Fruit fly (Drosophila melanogaster): ENCODE measurements around the gene CkIIalpha-i1.
A peak's percentile ranks its signal among the peaks of the same experiment; 100 is the strongest.

CkIIalpha-i1 gene

dm6 chr3L:15834877-15835555 lies 18.2 kb downstream of the CkIIalpha-i1 start, which contains the start of gene CG18081 (continued):
- TF ChIP-seq amos (GFP tag; IDR thresholded peaks at IDR 0.05; ENCODE audit: partially characterized antibody) (no peak), Usf (GFP tag; optimal IDR thresholded peaks at IDR 0.05) (no peak), Bgb (GFP tag; IDR thresholded peaks at IDR 0.05; ENCODE audit: partially characterized antibody) (no peak), E2f2 (GFP tag; IDR thresholded peaks at IDR 0.05) (peak; percentile 22; the same call in 1 of the 2 replicates), CG3995 (GFP tag; optimal IDR thresholded peaks at IDR 0.05) (peak; percentile 0), Lhr (GFP tag; optimal IDR thresholded peaks at IDR 0.05) (peak; percentile 57), CG31388 (GFP tag; optimal IDR thresholded peaks at IDR 0.05) (no peak), org-1 (GFP tag; optimal IDR thresholded peaks at IDR 0.05) (no peak), Xrp1 (GFP tag; IDR thresholded peaks at IDR 0.05) (no peak), Tbp (GFP tag; optimal IDR thresholded peaks at IDR 0.05) (no peak), BtbVII (GFP tag; optimal IDR thresholded peaks at IDR 0.05) (no peak), nerfin-2 (GFP tag; IDR thresholded peaks at IDR 0.05; ENCODE audit: partially characterized antibody) (no peak), CG9932 (GFP tag; IDR thresholded peaks at IDR 0.05) (no peak), ATbp (GFP tag; optimal IDR thresholded peaks at IDR 0.05) (no peak), CG31365 (tag; optimal IDR thresholded peaks at IDR 0.05) (no peak), grau (tag; optimal IDR thresholded peaks at IDR 0.05) (peak; percentile 27), ap (GFP tag; IDR thresholded peaks at IDR 0.05) (no peak), NfI (GFP tag; optimal IDR thresholded peaks at IDR 0.05) (no peak), yki (optimal IDR thresholded peaks at IDR 0.05) (no peak), vvl (GFP tag; IDR thresholded peaks at IDR 0.05) (no peak), CG13123 (GFP tag; optimal IDR thresholded peaks at IDR 0.05) (no peak), CG42726 (GFP tag; IDR thresholded peaks at IDR 0.05; ENCODE audit: partially characterized antibody) (no peak), gro (GFP tag; optimal IDR thresholded peaks at IDR 0.05) (peak; percentile 58), CG14965 (GFP tag; optimal IDR thresholded peaks at IDR 0.05; ENCODE audit: borderline replicate concordance) (no peak), Neu2 (GFP tag; optimal IDR thresholded peaks at IDR 0.05; ENCODE audit: borderline replicate concordance) (no peak), dati (GFP tag; IDR thresholded peaks at IDR 0.05) (no peak), ind (GFP tag; optimal IDR thresholded peaks at IDR 0.05) (no peak), crc (GFP tag; optimal IDR thresholded peaks at IDR 0.05) (no peak), CG7987 (GFP tag; optimal IDR thresholded peaks at IDR 0.05) (no peak), CG1792 (GFP tag; optimal IDR thresholded peaks at IDR 0.05) (no peak), cwo (GFP tag; optimal IDR thresholded peaks at IDR 0.05) (no peak), HmgZ (tag; optimal IDR thresholded peaks at IDR 0.05) (peak; percentile 60), CG2202 (tag; optimal IDR thresholded peaks at IDR 0.05) (no peak), CG9215 (GFP tag; IDR thresholded peaks at IDR 0.05) (no peak), mam (GFP tag; optimal IDR thresholded peaks at IDR 0.05) (no peak), CG10267 (tag; optimal IDR thresholded peaks at IDR 0.05) (peak; percentile 25), Meics (GFP tag; optimal IDR thresholded peaks at IDR 0.05) (no peak), CG8944 (GFP tag; optimal IDR thresholded peaks at IDR 0.05) (no peak), Vsx1 (GFP tag; optimal IDR thresholded peaks at IDR 0.05) (no peak), CG4730 (GFP tag; IDR thresholded peaks at IDR 0.05) (no peak), CG13775 (GFP tag; optimal IDR thresholded peaks at IDR 0.05) (no peak), nerfin-1 (tag; optimal IDR thresholded peaks at IDR 0.05) (no peak), D (optimal IDR thresholded peaks at IDR 0.05) (no peak), D (GFP tag; optimal IDR thresholded peaks at IDR 0.05) (no peak), CG10274 (GFP tag; optimal IDR thresholded peaks at IDR 0.05) (no peak), toy (GFP tag; IDR thresholded peaks at IDR 0.05) (no peak), Dp (GFP tag; optimal IDR thresholded peaks at IDR 0.05) (peak; percentile 31), CG33557 (GFP tag; optimal IDR thresholded peaks at IDR 0.05) (no peak), gcm2 (GFP tag; optimal IDR thresholded peaks at IDR 0.05) (no peak), inv (GFP tag; IDR thresholded peaks at IDR 0.05; ENCODE audit: partially characterized antibody) (no peak), CG15479 (GFP tag; optimal IDR thresholded peaks at IDR 0.05) (no peak)
